Worm (Caenorhabditis elegans) whole organism, L2 larva: Measurements from ENCODE around the gene toe-1.
A peak's percentile ranks its signal among the peaks of the same experiment; 100 is the strongest.

ENCODE experiments used
- F13H6.1 ChIP-seq: sonication (generic microtip); optimal IDR thresholded peaks from 2 replicates; lab custom pipeline; 2016; ENCODE audit warnings: missing genetic modification characterization, missing compliant biosample characterization
- Y55F3AM.14 ChIP-seq: fragments of 200-800 bp; sonication (Bioruptor generic); optimal IDR thresholded peaks from 2 replicates; lab custom pipeline; 2018; ENCODE audit warnings: mild to moderate bottlenecking, missing genetic modification characterization, missing compliant biosample characterization
- ZK546.5 ChIP-seq: sonication (generic microtip); optimal IDR thresholded peaks from 2 replicates; lab custom pipeline; 2017; ENCODE audit warnings: missing biosample characterization, missing genetic modification characterization
- alr-1 ChIP-seq: fragments of 150-350 bp; optimal IDR thresholded peaks from 2 replicates; lab custom pipeline; 2014; ENCODE audit warnings: missing biosample characterization, missing genetic modification characterization
- aly-2 ChIP-seq: fragments of 150-350 bp; optimal IDR thresholded peaks from 2 replicates; lab custom pipeline; 2014; ENCODE audit warnings: missing biosample characterization, missing genetic modification characterization
- ama-1 ChIP-seq: fragments of 150-350 bp; optimal IDR thresholded peaks from 2 replicates; lab custom pipeline; 2018; ENCODE audit warnings: inconsistent platforms
- blmp-1 ChIP-seq: sonication (generic microtip); optimal IDR thresholded peaks from 2 replicates; lab custom pipeline; 2017; ENCODE audit warnings: missing genetic modification characterization, mild to moderate bottlenecking, missing compliant biosample characterization, antibody characterized with exemption, moderate library complexity; ENCODE audit not compliant: insufficient read depth
- ceh-16 ChIP-seq: fragments of 150-350 bp; optimal IDR thresholded peaks from 2 replicates; lab custom pipeline; 2014; ENCODE audit warnings: missing biosample characterization, missing genetic modification characterization
- ceh-82 ChIP-seq: fragments of 150-350 bp; optimal IDR thresholded peaks from 2 replicates; lab custom pipeline; 2014; ENCODE audit warnings: missing biosample characterization, missing genetic modification characterization
- dmd-4 ChIP-seq: sonication (generic microtip); optimal IDR thresholded peaks from 2 replicates; lab custom pipeline; 2017; ENCODE audit warnings: missing biosample characterization, missing genetic modification characterization
- egl-27 ChIP-seq: sonication (generic microtip); optimal IDR thresholded peaks from 3 replicates; lab custom pipeline; 2017; ENCODE audit warnings: missing biosample characterization, missing genetic modification reagents, missing genetic modification characterization
- elt-1 ChIP-seq: fragments of 150-350 bp; optimal IDR thresholded peaks from 2 replicates; lab custom pipeline; 2014; ENCODE audit warnings: missing biosample characterization, missing genetic modification characterization
- elt-3 ChIP-seq: sonication (generic microtip); optimal IDR thresholded peaks from 2 replicates; lab custom pipeline; 2017; ENCODE audit warnings: missing biosample characterization, missing genetic modification characterization
- fos-1 ChIP-seq: fragments of 150-350 bp; optimal IDR thresholded peaks from 2 replicates; lab custom pipeline; 2014; ENCODE audit warnings: missing biosample characterization, missing genetic modification characterization
- gmeb-1 ChIP-seq: fragments of 150-350 bp; optimal IDR thresholded peaks from 2 replicates; lab custom pipeline; 2014; ENCODE audit warnings: missing biosample characterization, missing genetic modification characterization
- lin-11 ChIP-seq: fragments of 150-350 bp; sonication (generic microtip); optimal IDR thresholded peaks from 2 replicates; lab custom pipeline; 2014; ENCODE audit warnings: missing biosample characterization, missing genetic modification characterization, inconsistent platforms, mixed read lengths
- lin-13 ChIP-seq: fragments of 150-350 bp; optimal IDR thresholded peaks from 2 replicates; lab custom pipeline; 2014; ENCODE audit warnings: missing biosample characterization, missing genetic modification reagents, missing genetic modification characterization
- lsy-2 ChIP-seq, 2 experiments: fragments of 150-350 bp in 1 of 2; sonication (generic microtip) in 1 of 2; optimal IDR thresholded peaks; 2 replicates each; lab custom pipeline; 2014 to 2017; ENCODE audit warnings: missing biosample characterization in 2 of 2, missing genetic modification characterization in 2 of 2
- mab-5 ChIP-seq: fragments of 150-350 bp; optimal IDR thresholded peaks from 2 replicates; lab custom pipeline; 2014; ENCODE audit warnings: missing biosample characterization, missing genetic modification characterization
- mdl-1 ChIP-seq, 2 experiments: fragments of 150-350 bp in 1 of 2; sonication (generic microtip) in 1 of 2; optimal IDR thresholded peaks; 2 replicates each; lab custom pipeline; 2017; ENCODE audit warnings: missing biosample characterization in 2 of 2, missing genetic modification characterization in 2 of 2
- nhr-10 ChIP-seq: sonication (generic microtip); optimal IDR thresholded peaks from 2 replicates; lab custom pipeline; 2017; ENCODE audit warnings: missing biosample characterization, missing genetic modification characterization
- nhr-12 ChIP-seq: fragments of 150-350 bp; optimal IDR thresholded peaks from 2 replicates; lab custom pipeline; 2014; ENCODE audit warnings: missing biosample characterization, missing genetic modification characterization
- nhr-129 ChIP-seq: fragments of 150-350 bp; optimal IDR thresholded peaks from 2 replicates; lab custom pipeline; 2014; ENCODE audit warnings: missing biosample characterization, missing genetic modification characterization
- nhr-21 ChIP-seq: fragments of 150-350 bp; optimal IDR thresholded peaks from 2 replicates; lab custom pipeline; 2014; ENCODE audit warnings: missing biosample characterization, missing genetic modification characterization
- nhr-25 ChIP-seq: fragments of 150-350 bp; sonication (generic microtip); optimal IDR thresholded peaks from 3 replicates; lab custom pipeline; 2014; ENCODE audit warnings: missing biosample characterization, missing genetic modification characterization
- nhr-6 ChIP-seq: fragments of 150-350 bp; optimal IDR thresholded peaks from 2 replicates; lab custom pipeline; 2014; ENCODE audit warnings: missing biosample characterization, missing genetic modification characterization
- peb-1 ChIP-seq: fragments of 150-350 bp; optimal IDR thresholded peaks from 2 replicates; lab custom pipeline; 2014; ENCODE audit warnings: missing biosample characterization, missing genetic modification characterization
- sem-4 ChIP-seq: fragments of 150-350 bp; optimal IDR thresholded peaks from 2 replicates; lab custom pipeline; 2014; ENCODE audit warnings: missing biosample characterization, missing genetic modification reagents, missing genetic modification characterization
- skn-1 ChIP-seq: sonication (generic microtip); optimal IDR thresholded peaks from 2 replicates; lab custom pipeline; 2017; ENCODE audit warnings: missing biosample characterization, missing genetic modification characterization
- sma-9 ChIP-seq, 2 experiments: fragments of 150-350 bp in 1 of 2; sonication (generic microtip) in 1 of 2; optimal IDR thresholded peaks; 2 replicates each; lab custom pipeline; 2014 to 2016; ENCODE audit warnings: missing genetic modification characterization in 2 of 2, mild to moderate bottlenecking in 1 of 2, missing biosample characterization in 1 of 2, missing compliant biosample characterization in 1 of 2, missing genetic modification reagents in 1 of 2, moderate library complexity in 1 of 2
- unc-39 ChIP-seq: fragments of 150-350 bp; optimal IDR thresholded peaks from 2 replicates; lab custom pipeline; 2014; ENCODE audit warnings: missing biosample characterization, missing genetic modification characterization
- unc-55 ChIP-seq: fragments of 150-350 bp; sonication (generic microtip); optimal IDR thresholded peaks from 3 replicates; lab custom pipeline; 2014; ENCODE audit warnings: missing biosample characterization, missing genetic modification reagents, missing genetic modification characterization
- zag-1 ChIP-seq: fragments of 150-350 bp; optimal IDR thresholded peaks from 2 replicates; lab custom pipeline; 2014; ENCODE audit warnings: missing biosample characterization, missing genetic modification characterization
- ztf-11 ChIP-seq: sonication (generic microtip); optimal IDR thresholded peaks from 2 replicates; lab custom pipeline; 2017; ENCODE audit warnings: missing biosample characterization, missing genetic modification characterization

The toe-1 gene

DNA sequence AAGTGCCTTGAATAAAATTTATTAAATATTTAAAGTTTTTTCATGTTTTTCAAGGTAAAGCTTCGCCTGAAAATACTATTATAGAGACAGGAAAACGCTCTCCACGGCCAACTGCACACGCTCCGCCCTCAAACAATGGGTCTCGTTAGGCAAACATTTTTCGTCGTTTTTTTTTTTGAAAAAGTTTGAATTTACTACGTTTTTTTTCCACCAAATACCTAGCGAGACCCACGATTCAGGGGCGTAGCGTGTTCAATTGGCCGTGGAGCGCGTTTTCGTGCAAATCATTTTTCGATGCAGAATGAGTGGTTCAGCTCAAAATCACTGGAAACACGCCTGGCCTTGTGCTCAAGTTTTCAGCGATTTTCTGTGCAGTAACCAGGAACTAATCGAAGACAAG is 42.9 kb downstream of the toe-1 start, which contains the start of gene W06B4.2:
W06B4.2 (plus strand) TSS at position 301 of the 400 bp plus-strand sequence.
- no peak for TF ChIP-seq lsy-2 (tag; optimal IDR thresholded peaks at IDR 0.05; lab: Kevin White, UChicago)
- no peak for TF ChIP-seq peb-1 (tag; lab: Kevin White, UChicago)
- TF ChIP-seq nhr-25 = no peak
- no peak for TF ChIP-seq sma-9 (GFP tag; optimal IDR thresholded peaks at IDR 0.05; lab: Kevin White, UChicago)
- TF ChIP-seq sma-9 (tag; optimal IDR thresholded peaks at IDR 0.05; lab: Kevin White, UChicago) = no peak
- TF ChIP-seq unc-39 (tag; lab: Kevin White, UChicago) = no peak
- TF ChIP-seq F13H6.1 (tag; lab: Kevin White, UChicago) = no peak
- no peak for TF ChIP-seq ZK546.5 (tag; lab: Kevin White, UChicago)
- no peak for TF ChIP-seq lin-11 (tag; lab: Kevin White, UChicago)
- no peak for TF ChIP-seq blmp-1 (tag; lab: Kevin White, UChicago)
- no peak for TF ChIP-seq sem-4 (tag; lab: Kevin White, UChicago)
- no peak for TF ChIP-seq ama-1 (lab: Kevin White, UChicago)
- TF ChIP-seq ztf-11 (tag; lab: Kevin White, UChicago) = no peak
- TF ChIP-seq aly-2 (tag; lab: Kevin White, UChicago) = no peak

DNA sequence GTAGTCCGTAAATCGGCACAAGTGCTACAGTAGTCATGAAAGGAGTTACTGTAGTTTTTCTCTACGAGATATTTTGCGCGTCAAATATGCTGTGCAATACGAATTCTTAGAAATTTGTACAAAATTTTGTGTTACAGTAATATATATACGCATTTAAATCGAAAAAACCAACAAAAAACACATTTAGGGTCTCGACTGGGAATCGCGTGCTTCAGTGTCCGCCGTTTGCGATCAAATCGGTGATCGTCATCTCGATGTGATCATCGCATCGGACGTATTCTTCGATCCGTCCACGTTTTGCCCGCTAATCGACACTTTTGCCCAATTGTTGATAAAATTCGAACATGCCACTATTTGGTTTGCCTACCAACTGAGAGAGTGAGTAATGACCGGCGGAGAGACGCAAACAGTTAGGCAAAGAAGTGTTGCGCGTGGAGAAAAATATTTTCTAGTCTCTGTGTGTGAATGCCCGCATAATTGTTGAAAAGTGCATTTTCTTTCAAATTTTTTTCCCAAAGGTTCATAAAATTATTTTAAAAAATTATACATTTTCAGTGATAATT is 44.0 kb downstream of the toe-1 start:
- TF ChIP-seq ceh-16 (tag; lab: Kevin White, UChicago) = no peak
- TF ChIP-seq fos-1 (tag; lab: Kevin White, UChicago) = peak; percentile 67
- TF ChIP-seq, all 48 proteins: peak for 1

DNA sequence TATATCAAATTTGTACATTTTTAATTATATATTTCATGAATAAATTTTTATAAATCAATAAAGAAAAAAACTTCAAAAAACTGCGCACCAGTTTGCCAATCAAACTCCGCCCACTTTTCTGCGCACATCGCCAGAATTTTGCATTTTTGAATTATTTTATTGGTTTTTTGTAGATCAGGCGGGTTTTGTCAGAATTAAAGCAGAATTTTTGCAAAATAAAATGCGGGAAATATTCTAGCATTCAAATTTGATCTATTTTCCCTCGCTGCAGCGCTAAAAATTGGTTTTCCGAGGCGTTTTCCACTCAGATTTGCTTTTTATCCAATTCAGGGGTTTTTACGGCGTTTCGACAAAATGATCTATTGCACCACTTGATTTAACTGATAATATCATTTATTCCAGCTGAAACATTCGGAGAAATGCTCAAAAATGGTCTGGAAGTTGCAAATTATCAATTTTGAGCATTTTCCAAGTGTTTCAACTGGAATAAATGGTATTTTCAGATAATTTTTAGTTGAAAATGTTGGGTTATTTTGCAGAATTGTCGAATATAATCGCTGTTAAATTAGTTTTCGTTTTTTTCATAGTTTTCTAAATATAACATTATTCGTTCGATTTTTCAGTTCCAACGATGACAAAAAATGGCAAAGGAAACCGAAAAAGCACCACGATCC is 46.1 kb downstream of the toe-1 start, which contains the start of gene W06B4.1:
W06B4.1 (plus strand) TSS at position 624 of the 674 bp plus-strand sequence.
- TF ChIP-seq sem-4 (tag; lab: Kevin White, UChicago) (no peak), nhr-12 (tag; lab: Kevin White, UChicago) (no peak), ama-1 (lab: Kevin White, UChicago) (no peak), elt-1 (no peak), nhr-6 (no peak), mdl-1 (tag; optimal IDR thresholded peaks at IDR 0.05; lab: Kevin White, UChicago) (no peak), F13H6.1 (tag; lab: Kevin White, UChicago) (no peak), lin-11 (tag; lab: Kevin White, UChicago) (no peak), nhr-10 (tag; lab: Kevin White, UChicago) (no peak), blmp-1 (tag; lab: Kevin White, UChicago) (no peak), mab-5 (tag; lab: Kevin White, UChicago) (no peak), lin-13 (GFP tag; lab: Kevin White, UChicago) (no peak), gmeb-1 (tag; lab: Kevin White, UChicago) (no peak), elt-3 (no peak), peb-1 (tag; lab: Kevin White, UChicago) (no peak), nhr-129 (no peak), skn-1 (no peak)

DNA sequence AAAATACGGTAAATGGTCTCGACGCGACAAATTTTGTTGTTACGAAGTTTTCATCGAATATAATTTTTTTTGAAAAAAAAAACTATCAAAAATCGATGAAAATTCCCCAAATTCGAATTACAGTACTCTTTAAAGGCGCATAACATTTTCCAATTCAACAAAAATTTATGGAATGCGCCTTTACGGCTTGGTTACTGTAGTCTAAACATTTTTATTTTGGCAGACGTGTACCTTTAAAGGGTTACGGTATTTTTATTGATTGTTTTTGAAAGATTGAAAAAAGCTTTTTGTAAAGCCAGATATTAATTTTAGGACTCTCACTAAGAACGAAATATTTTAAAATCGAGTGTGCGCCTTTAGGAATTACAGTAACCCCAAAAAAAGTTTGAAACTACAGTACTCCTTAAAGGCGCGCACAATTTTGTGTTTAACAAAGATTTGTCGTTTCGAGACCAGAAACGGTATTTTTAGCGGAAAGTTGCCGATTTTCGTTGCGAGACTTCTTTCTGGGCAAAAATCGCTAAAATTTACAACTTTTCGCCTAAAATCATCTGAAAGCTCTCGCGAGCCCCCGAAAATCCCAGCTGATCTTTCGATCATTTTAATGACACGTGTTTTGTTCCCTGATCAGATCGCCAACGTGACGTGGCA is 49.2 kb downstream of the toe-1 start:
- TF ChIP-seq alr-1 (tag; lab: Kevin White, UChicago) (no peak), ztf-11 (tag; lab: Kevin White, UChicago) (no peak), ZK546.5 (tag; lab: Kevin White, UChicago) (no peak), F13H6.1 (tag; lab: Kevin White, UChicago) (no peak), peb-1 (tag; lab: Kevin White, UChicago) (no peak), nhr-10 (tag; lab: Kevin White, UChicago) (no peak), ceh-82 (tag; lab: Kevin White, UChicago) (no peak), dmd-4 (tag; lab: Kevin White, UChicago) (no peak), elt-1 (no peak), ama-1 (lab: Kevin White, UChicago) (no peak), egl-27 (tag; lab: Kevin White, UChicago) (no peak), unc-55 (GFP tag; lab: Kevin White, UChicago) (no peak), Y55F3AM.14 (GFP tag; lab: Kevin White, UChicago) (no peak), zag-1 (no peak), nhr-21 (tag; lab: Kevin White, UChicago) (no peak), gmeb-1 (tag; lab: Kevin White, UChicago) (no peak)
